Fruit fly (Drosophila melanogaster) whole organism, embryonic: ENCODE results near the gene CG43658.

Experiments used
- B-H1 ChIP-seq: fragments of 200-800 bp; sonication (Bioruptor generic); IDR thresholded peaks from 3 replicates; pipeline ENCODE4 v1.3.6; 2022; ENCODE audit warnings: missing biosample characterization, missing genetic modification characterization
- Blimp-1 ChIP-seq: fragments of 200-800 bp; sonication (Bioruptor generic); optimal IDR thresholded peaks from 3 replicates; lab custom pipeline; 2018; ENCODE audit warnings: missing biosample characterization, missing genetic modification characterization, mild to moderate bottlenecking, moderate library complexity, missing genetic modification reagents
- BtbVII ChIP-seq: fragments of 200-800 bp; sonication (Bioruptor generic); optimal IDR thresholded peaks from 3 replicates; lab custom pipeline; 2017; ENCODE audit warnings: missing biosample characterization, mild to moderate bottlenecking, missing genetic modification characterization
- CG1024 ChIP-seq: fragments of 200-800 bp; sonication (Bioruptor generic); IDR thresholded peaks from 2 replicates; pipeline ENCODE4 v1.3.6; 2022; ENCODE audit warnings: missing biosample characterization, missing genetic modification characterization
- CG10366 ChIP-seq: fragments of 200-800 bp; sonication (Bioruptor generic); IDR thresholded peaks from 2 replicates; pipeline ENCODE4 v1.3.6; 2022; ENCODE audit warnings: missing biosample characterization, missing genetic modification characterization
- CG10654 ChIP-seq: fragments of 200-800 bp; sonication (Bioruptor generic); optimal IDR thresholded peaks from 2 replicates; lab custom pipeline; 2016; ENCODE audit warnings: missing biosample characterization, missing genetic modification characterization
- CG12744 ChIP-seq: fragments of 200-800 bp; sonication (Bioruptor generic); optimal IDR thresholded peaks from 2 replicates; lab custom pipeline; 2016; ENCODE audit warnings: missing biosample characterization, missing genetic modification characterization
- CG13894 ChIP-seq: fragments of 200-800 bp; sonication (Bioruptor generic); optimal IDR thresholded peaks from 3 replicates; lab custom pipeline; 2018; ENCODE audit warnings: missing biosample characterization, mild to moderate bottlenecking, missing genetic modification characterization, moderate library complexity
- CG14710 ChIP-seq: fragments of 200-800 bp; sonication (Bioruptor generic); optimal IDR thresholded peaks from 3 replicates; lab custom pipeline; 2019; ENCODE audit warnings: missing biosample characterization, mild to moderate bottlenecking, missing genetic modification characterization, moderate library complexity
- CG1602 ChIP-seq: fragments of 200-800 bp; sonication (Bioruptor generic); optimal IDR thresholded peaks from 3 replicates; lab custom pipeline; 2016; ENCODE audit warnings: missing biosample characterization, missing genetic modification characterization
- CG17829 ChIP-seq: fragments of 200-800 bp; optimal IDR thresholded peaks from 2 replicates; lab custom pipeline; 2019; ENCODE audit warnings: missing biosample characterization, mild to moderate bottlenecking, missing genetic modification characterization, moderate library complexity
- CG18619 ChIP-seq: fragments of 200-800 bp; sonication (Bioruptor generic); optimal IDR thresholded peaks from 3 replicates; lab custom pipeline; 2017; ENCODE audit warnings: missing biosample characterization, mild to moderate bottlenecking, missing genetic modification characterization
- CG32532 ChIP-seq: fragments of 200-800 bp; sonication (Bioruptor generic); IDR thresholded peaks from 2 replicates; pipeline ENCODE4 v1.3.6; 2022; ENCODE audit warnings: missing biosample characterization, missing genetic modification characterization
- CG4282 ChIP-seq: fragments of 200-800 bp; sonication (Bioruptor generic); optimal IDR thresholded peaks from 2 replicates; lab custom pipeline; 2016; ENCODE audit warnings: missing biosample characterization, missing genetic modification characterization
- CG4730 ChIP-seq: fragments of 200-800 bp; sonication (Bioruptor generic); IDR thresholded peaks from 2 replicates; pipeline ENCODE4 v1.3.6; 2022; ENCODE audit warnings: missing biosample characterization, missing genetic modification characterization
- CG7928 ChIP-seq: fragments of 200-800 bp; sonication (Bioruptor generic); optimal IDR thresholded peaks from 2 replicates; lab custom pipeline; 2017; ENCODE audit warnings: missing biosample characterization, mild to moderate bottlenecking, missing genetic modification characterization
- CG7963 ChIP-seq: fragments of 200-800 bp; sonication (Bioruptor generic); IDR thresholded peaks from 3 replicates; pipeline ENCODE4 v1.3.6; 2022; ENCODE audit warnings: missing biosample characterization, missing genetic modification characterization; ENCODE audit not compliant: partially characterized antibody
- CG9437 ChIP-seq: fragments of 200-800 bp; sonication (Bioruptor generic); optimal IDR thresholded peaks from 2 replicates; lab custom pipeline; 2018; ENCODE audit warnings: missing biosample characterization, mild to moderate bottlenecking, missing genetic modification characterization
- CG9609 ChIP-seq: fragments of 200-800 bp; sonication (Bioruptor generic); optimal IDR thresholded peaks from 3 replicates; lab custom pipeline; 2016; ENCODE audit warnings: missing biosample characterization, missing genetic modification characterization
- H2.0 ChIP-seq: fragments of 200-800 bp; sonication (Bioruptor generic); IDR thresholded peaks from 2 replicates; pipeline ENCODE4 v1.3.6; 2022; ENCODE audit warnings: missing biosample characterization, missing genetic modification characterization
- HLH54F ChIP-seq: fragments of 200-800 bp; sonication (Bioruptor generic); optimal IDR thresholded peaks from 3 replicates; lab custom pipeline; 2016; ENCODE audit warnings: missing biosample characterization, missing genetic modification characterization
- Lpt ChIP-seq: fragments of >200 bp; optimal IDR thresholded peaks from 2 replicates; lab custom pipeline; 2018; ENCODE audit warnings: missing biosample characterization, missing genetic modification characterization
- Mad ChIP-seq: fragments of 200-800 bp; sonication (Bioruptor generic); optimal IDR thresholded peaks from 2 replicates; lab custom pipeline; 2016; ENCODE audit warnings: missing biosample characterization, missing genetic modification characterization
- NK7.1 ChIP-seq: fragments of 200-800 bp; sonication (Bioruptor generic); optimal IDR thresholded peaks from 3 replicates; lab custom pipeline; 2016; ENCODE audit warnings: missing biosample characterization, missing genetic modification characterization
- Nf-YA ChIP-seq: fragments of 200-800 bp; sonication (Bioruptor generic); IDR thresholded peaks from 2 replicates; pipeline ENCODE4 v1.3.6; 2022; ENCODE audit warnings: missing biosample characterization, missing genetic modification characterization
- PHDP ChIP-seq: fragments of 200-800 bp; sonication (Bioruptor generic); optimal IDR thresholded peaks from 3 replicates; lab custom pipeline; 2018; ENCODE audit warnings: missing biosample characterization, mild to moderate bottlenecking, missing genetic modification characterization, moderate library complexity
- Pdp1 ChIP-seq, 2 experiments: fragments of 200-800 bp; sonication (Bioruptor generic); optimal IDR thresholded peaks; 3 replicates each; lab custom pipeline; 2016; ENCODE audit warnings: missing biosample characterization in 2 of 2, missing genetic modification characterization in 2 of 2, mild to moderate bottlenecking in 1 of 2, moderate library complexity in 1 of 2
- Ravus ChIP-seq: fragments of 200-800 bp; sonication (Bioruptor generic); IDR thresholded peaks from 2 replicates; pipeline ENCODE4 v1.3.6; 2022; ENCODE audit warnings: missing biosample characterization, missing genetic modification characterization
- Sox100B ChIP-seq: fragments of 200-800 bp; sonication (Bioruptor generic); optimal IDR thresholded peaks from 3 replicates; lab custom pipeline; 2018; ENCODE audit warnings: missing biosample characterization, mild to moderate bottlenecking, missing genetic modification characterization
- TFAM ChIP-seq: fragments of 200-800 bp; sonication (Bioruptor generic); optimal IDR thresholded peaks from 2 replicates; lab custom pipeline; 2017; ENCODE audit warnings: missing biosample characterization, missing genetic modification characterization, inconsistent platforms
- Vsx1 ChIP-seq: fragments of 200-800 bp; sonication (Bioruptor generic); optimal IDR thresholded peaks from 2 replicates; lab custom pipeline; 2017; ENCODE audit warnings: missing biosample characterization, mild to moderate bottlenecking, missing genetic modification characterization, missing genetic modification reagents
- ap ChIP-seq: fragments of 200-800 bp; sonication (Bioruptor generic); IDR thresholded peaks from 2 replicates; pipeline ENCODE4 v1.3.6; 2022; ENCODE audit warnings: missing biosample characterization, missing genetic modification characterization
- bcd ChIP-seq: fragments of 200-800 bp; sonication (Bioruptor generic); optimal IDR thresholded peaks from 2 replicates; lab custom pipeline; 2017; ENCODE audit warnings: missing biosample characterization, mild to moderate bottlenecking, missing genetic modification characterization
- br ChIP-seq: fragments of >200 bp; optimal IDR thresholded peaks from 2 replicates; lab custom pipeline; 2017
- en ChIP-seq: fragments of 200-800 bp; sonication (Bioruptor generic); optimal IDR thresholded peaks from 2 replicates; lab custom pipeline; 2016; ENCODE audit warnings: missing biosample characterization, missing genetic modification characterization
- eyg ChIP-seq: fragments of 200-800 bp; sonication (Bioruptor generic); optimal IDR thresholded peaks from 3 replicates; lab custom pipeline; 2016; ENCODE audit warnings: missing biosample characterization, missing genetic modification characterization
- fd96Cb ChIP-seq: fragments of 200-800 bp; sonication (Bioruptor generic); optimal IDR thresholded peaks from 2 replicates; lab custom pipeline; 2018; ENCODE audit warnings: missing biosample characterization, mild to moderate bottlenecking, missing genetic modification characterization, moderate library complexity
- gcm2 ChIP-seq: fragments of 200-800 bp; sonication (Bioruptor generic); optimal IDR thresholded peaks from 2 replicates; lab custom pipeline; 2016; ENCODE audit warnings: missing biosample characterization, missing genetic modification characterization
- insv ChIP-seq, 2 experiments: fragments of 200-800 bp; sonication (Bioruptor generic); optimal IDR thresholded peaks; 3 replicates each; lab custom pipeline; 2016 to 2018; ENCODE audit warnings: missing biosample characterization in 2 of 2, missing genetic modification characterization in 2 of 2
- jing ChIP-seq: fragments of 200-800 bp; sonication (Bioruptor generic); optimal IDR thresholded peaks from 2 replicates; lab custom pipeline; 2018; ENCODE audit warnings: missing biosample characterization, mild to moderate bottlenecking, missing genetic modification characterization
- kah ChIP-seq: fragments of 200-800 bp; sonication (Bioruptor generic); optimal IDR thresholded peaks from 2 replicates; lab custom pipeline; 2018; ENCODE audit warnings: missing biosample characterization, mild to moderate bottlenecking, missing genetic modification characterization
- lilli ChIP-seq: fragments of 200-800 bp; sonication (Bioruptor generic); optimal IDR thresholded peaks from 3 replicates; lab custom pipeline; 2016; ENCODE audit warnings: missing biosample characterization, missing genetic modification characterization
- lov ChIP-seq, 2 experiments: fragments of 200-800 bp in 1 of 2; fragments of >200 bp in 1 of 2; sonication (Bioruptor generic) in 1 of 2; IDR thresholded peaks in 1 of 2; optimal IDR thresholded peaks in 1 of 2; 2 replicates in 1 of 2; 3 replicates in 1 of 2; pipeline versions ENCODE4 v1.3.6 to Lab custom; 2017 to 2022; ENCODE audit warnings: missing biosample characterization in 1 of 2, missing genetic modification characterization in 1 of 2
- luna ChIP-seq: fragments of 200-800 bp; sonication (Bioruptor generic); optimal IDR thresholded peaks from 2 replicates; lab custom pipeline; 2016; ENCODE audit warnings: missing biosample characterization, missing genetic modification characterization
- mirr ChIP-seq: fragments of 200-800 bp; sonication (Bioruptor generic); optimal IDR thresholded peaks from 3 replicates; lab custom pipeline; 2018; ENCODE audit warnings: missing biosample characterization, mild to moderate bottlenecking, missing genetic modification characterization
- nerfin-1 ChIP-seq: fragments of 200-800 bp; sonication (Bioruptor generic); optimal IDR thresholded peaks from 3 replicates; lab custom pipeline; 2019; ENCODE audit warnings: missing biosample characterization, mild to moderate bottlenecking, missing genetic modification characterization, moderate library complexity
- org-1 ChIP-seq: fragments of 200-800 bp; sonication (Bioruptor generic); optimal IDR thresholded peaks from 2 replicates; lab custom pipeline; 2017; ENCODE audit warnings: missing biosample characterization, missing genetic modification characterization
- schlank ChIP-seq: fragments of 200-800 bp; sonication (Bioruptor generic); optimal IDR thresholded peaks from 2 replicates; lab custom pipeline; 2018; ENCODE audit warnings: missing biosample characterization, mild to moderate bottlenecking, missing genetic modification characterization
- seq ChIP-seq: fragments of 200-800 bp; sonication (Bioruptor generic); IDR thresholded peaks from 2 replicates; pipeline ENCODE4 v1.3.6; 2022; ENCODE audit warnings: missing biosample characterization, missing genetic modification characterization
- sna ChIP-seq: fragments of 200-800 bp; sonication (Bioruptor generic); IDR thresholded peaks from 2 replicates; pipeline ENCODE4 v1.3.6; 2022; ENCODE audit warnings: missing biosample characterization, missing genetic modification characterization; ENCODE audit not compliant: partially characterized antibody
- wdn ChIP-seq: fragments of 200-800 bp; sonication (Bioruptor generic); IDR thresholded peaks from 2 replicates; pipeline ENCODE4 v1.3.6; 2022; ENCODE audit warnings: missing biosample characterization, missing genetic modification characterization

Gene CG43658

dm6 chrX:17599330-17599729 is 38.4 kb upstream of the CG43658 start, which contains the start of gene X11L (continued):
- TF ChIP-seq CG9609 (GFP tag; lab: Kevin White, UChicago) (peak; percentile 78), BtbVII (GFP tag; lab: Kevin White, UChicago) (no peak), CG1602 (GFP tag; lab: Kevin White, UChicago) (peak; percentile 55), CG18619 (peak; percentile 69), gcm2 (GFP tag; lab: Kevin White, UChicago) (peak; percentile 65), TFAM (GFP tag; lab: Kevin White, UChicago) (no peak), Nf-YA (GFP tag; lab: Robert Waterston, UW) (0 out of 2 replicates have a peak, but pooled peaks have one; percentile 34), CG32532 (GFP tag; lab: Robert Waterston, UW) (peak; percentile 69), luna (GFP tag; lab: Kevin White, UChicago) (no peak), HLH54F (GFP tag; lab: Kevin White, UChicago) (peak; percentile 84), sna (peak; percentile 83), CG14710 (peak; percentile 62), CG1024 (GFP tag; lab: Robert Waterston, UW) (peak; percentile 63; the same call in 1 of the 2 replicates), Vsx1 (GFP tag; lab: Kevin White, UChicago) (no peak), B-H1 (GFP tag; lab: Robert Waterston, UW) (peak; percentile 27; the same call in 2 of the 3 replicates), Pdp1 (GFP tag; optimal IDR thresholded peaks at IDR 0.05; lab: Kevin White, UChicago) (peak; percentile 65 to 75), Blimp-1 (GFP tag; lab: Kevin White, UChicago) (no peak), Mad (GFP tag; lab: Kevin White, UChicago) (peak; percentile 64), CG10654 (peak; percentile 63), CG4730 (GFP tag; lab: Robert Waterston, UW) (peak; percentile 53), CG17829 (tag; lab: Kevin White, UChicago) (peak; percentile 62), en (GFP tag; lab: Kevin White, UChicago) (peak; percentile 29), Lpt (no peak), bcd (GFP tag; lab: Kevin White, UChicago) (no peak), kah (GFP tag; lab: Kevin White, UChicago) (no peak), nerfin-1 (tag; lab: Kevin White, UChicago) (peak; percentile 8), org-1 (GFP tag; lab: Kevin White, UChicago) (peak; percentile 47), mirr (GFP tag; lab: Kevin White, UChicago) (no peak), CG12744 (GFP tag; lab: Kevin White, UChicago) (peak; percentile 50), br (lab: Kevin White, UChicago) (no peak), CG10366 (GFP tag; lab: Robert Waterston, UW) (peak; percentile 63), insv (GFP tag; optimal IDR thresholded peaks at IDR 0.05; lab: Kevin White, UChicago) (no peak), ap (GFP tag; lab: Robert Waterston, UW) (no peak), lilli (peak; percentile 84), Ravus (GFP tag; lab: Robert Waterston, UW) (no peak; the same call in 1 of the 2 replicates), lov (optimal IDR thresholded peaks at IDR 0.05; lab: Kevin White, UChicago) (no peak), lov (GFP tag; IDR thresholded peaks at IDR 0.05; lab: Robert Waterston, UW) (no peak), PHDP (tag; lab: Kevin White, UChicago) (no peak), jing (GFP tag; lab: Kevin White, UChicago) (peak; percentile 35), schlank (tag; lab: Kevin White, UChicago) (no peak), fd96Cb (peak; percentile 32), NK7.1 (GFP tag; lab: Kevin White, UChicago) (peak; percentile 31), H2.0 (GFP tag; lab: Robert Waterston, UW) (peak; percentile 67), CG13894 (tag; lab: Kevin White, UChicago) (no peak), wdn (GFP tag; lab: Robert Waterston, UW) (0 out of 2 replicates have a peak, but pooled peaks have one; percentile 42), CG4282 (GFP tag; lab: Kevin White, UChicago) (peak; percentile 65), CG7928 (GFP tag; lab: Kevin White, UChicago) (no peak), CG7963 (GFP tag; lab: Robert Waterston, UW) (peak; percentile 77; the same call in 2 of the 3 replicates), seq (0 out of 2 replicates have a peak, but pooled peaks have one; percentile 24), eyg (GFP tag; lab: Kevin White, UChicago) (peak; percentile 24), Sox100B (no peak), CG9437 (peak; percentile 38)
